Fruit fly (Drosophila melanogaster) whole organism, pupa: Measurements from ENCODE around the gene CG3568.

Experiments
- CG13204 ChIP-seq: fragments of 200-800 bp; sonication (Bioruptor generic); optimal IDR thresholded peaks from 2 replicates; lab custom pipeline; 2018; ENCODE audit warnings: missing biosample characterization, mild to moderate bottlenecking, missing genetic modification characterization, moderate library complexity
- CG15710 ChIP-seq: fragments of 200-800 bp; sonication (Bioruptor generic); optimal IDR thresholded peaks from 2 replicates; lab custom pipeline; 2018; ENCODE audit warnings: missing biosample characterization, mild to moderate bottlenecking, missing genetic modification characterization, moderate library complexity
- CG34367 ChIP-seq: fragments of 200-800 bp; sonication (Bioruptor generic); optimal IDR thresholded peaks from 2 replicates; lab custom pipeline; 2018; ENCODE audit warnings: missing biosample characterization, mild to moderate bottlenecking, missing genetic modification characterization
- CG4496 ChIP-seq: fragments of 200-800 bp; sonication (Bioruptor generic); IDR thresholded peaks from 3 replicates; pipeline ENCODE4 v1.3.6; 2022; ENCODE audit warnings: missing biosample characterization, missing genetic modification characterization
- CG8159 ChIP-seq: fragments of 200-800 bp; sonication (Bioruptor generic); optimal IDR thresholded peaks from 3 replicates; lab custom pipeline; 2018; ENCODE audit warnings: missing biosample characterization, mild to moderate bottlenecking, missing genetic modification characterization, moderate library complexity
- CG8301 ChIP-seq: fragments of 200-800 bp; sonication (Bioruptor generic); optimal IDR thresholded peaks from 2 replicates; lab custom pipeline; 2018; ENCODE audit warnings: missing biosample characterization, mild to moderate bottlenecking, missing genetic modification characterization
- CG9948 ChIP-seq: fragments of 200-800 bp; sonication (Bioruptor generic); optimal IDR thresholded peaks from 2 replicates; lab custom pipeline; 2018; ENCODE audit warnings: missing biosample characterization, mild to moderate bottlenecking, missing genetic modification characterization, moderate library complexity
- D1 ChIP-seq: fragments of 200-800 bp; sonication (Bioruptor generic); optimal IDR thresholded peaks from 2 replicates; lab custom pipeline; 2018; ENCODE audit warnings: missing biosample characterization, mild to moderate bottlenecking, missing genetic modification characterization, moderate library complexity
- EcR ChIP-seq: fragments of 200-800 bp; sonication (Bioruptor generic); optimal IDR thresholded peaks from 3 replicates; lab custom pipeline; 2019; ENCODE audit warnings: missing biosample characterization, missing genetic modification characterization, mild to moderate bottlenecking, moderate library complexity, missing genetic modification reagents
- Pif1A ChIP-seq: fragments of 200-800 bp; sonication (Bioruptor generic); optimal IDR thresholded peaks from 3 replicates; lab custom pipeline; 2016; ENCODE audit warnings: missing biosample characterization, missing genetic modification characterization
- Snoo ChIP-seq: fragments of 200-800 bp; sonication (Bioruptor generic); optimal IDR thresholded peaks from 3 replicates; lab custom pipeline; 2017; ENCODE audit warnings: missing biosample characterization, mild to moderate bottlenecking, missing genetic modification characterization, inconsistent platforms
- fd96Ca ChIP-seq: fragments of 200-800 bp; sonication (Bioruptor generic); IDR thresholded peaks from 3 replicates; pipeline ENCODE4 v1.3.6; 2022; ENCODE audit warnings: missing biosample characterization, missing genetic modification characterization
- gl ChIP-seq: fragments of 200-800 bp; sonication (Bioruptor generic); optimal IDR thresholded peaks from 2 replicates; lab custom pipeline; 2018; ENCODE audit warnings: missing biosample characterization, mild to moderate bottlenecking, missing genetic modification characterization

DNA sequence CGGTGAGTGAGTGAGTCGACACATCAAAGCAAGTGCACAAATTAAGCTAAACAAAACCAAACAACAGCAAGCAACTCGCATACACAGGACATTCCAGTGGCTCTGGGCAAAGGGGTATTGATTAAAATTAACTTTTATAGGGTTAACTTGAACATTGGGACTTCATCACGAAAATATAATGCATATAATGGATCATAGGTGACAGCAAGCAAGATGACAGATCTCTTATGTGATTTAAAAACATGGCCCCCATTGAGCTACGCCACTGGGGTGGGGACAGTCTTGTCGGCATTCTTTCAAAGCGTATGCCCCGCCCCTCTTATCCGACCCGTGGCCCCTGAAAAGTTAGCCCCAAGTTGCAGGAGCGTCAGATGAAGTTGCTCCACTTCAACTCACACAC lies 38.9 kb upstream of the CG3568 start:
- TF ChIP-seq Pif1A (GFP tag; lab: Kevin White, UChicago) (peak; percentile 20), Snoo (tag; lab: Kevin White, UChicago) (no peak), CG8159 (tag; lab: Kevin White, UChicago) (peak; percentile 51), CG9948 (tag; lab: Kevin White, UChicago) (peak; percentile 40), fd96Ca (GFP tag; lab: Robert Waterston, UW) (0 out of 3 replicates have a peak, but pooled peaks have one; percentile 13), CG4496 (GFP tag; lab: Robert Waterston, UW) (no peak), CG15710 (tag; lab: Kevin White, UChicago) (peak; percentile 39), CG13204 (GFP tag; lab: Kevin White, UChicago) (no peak), gl (tag; lab: Kevin White, UChicago) (no peak), CG8301 (tag; lab: Kevin White, UChicago) (peak; percentile 20), EcR (GFP tag; lab: Kevin White, UChicago) (no peak), D1 (tag; lab: Kevin White, UChicago) (no peak), CG34367 (peak; percentile 27)
